Fruit fly (Drosophila melanogaster): ENCODE measurements around the gene GstD11.

GstD11 gene

DNA sequence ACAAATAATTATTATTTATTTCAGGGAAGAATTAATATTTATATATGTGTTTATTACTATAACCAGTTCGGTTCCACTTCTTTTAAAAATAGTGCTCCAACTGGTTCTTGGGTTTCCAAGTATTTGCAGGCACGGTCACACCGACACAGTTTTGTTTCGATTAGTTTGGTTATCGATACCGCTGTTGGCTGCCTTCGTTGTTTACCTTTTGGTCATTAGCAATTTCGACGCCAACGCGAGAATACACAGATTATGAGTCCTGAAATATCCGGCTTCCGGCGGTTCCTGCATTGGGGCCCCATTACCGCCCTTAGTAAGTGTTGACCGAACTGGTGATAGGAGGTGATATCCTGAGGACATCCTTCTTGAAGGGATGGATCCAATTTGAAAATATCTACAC is 25.0 kb downstream of the GstD11 start, which contains the start of gene CG5196:
CG5196 (plus strand) TSS at position 157 of the 400 bp plus-strand sequence.
- TF ChIP-seq HLH106 (tag; optimal IDR thresholded peaks at IDR 0.05), result peak; percentile 7
- peak; percentile 22 for TF ChIP-seq Sp1 (GFP tag; optimal IDR thresholded peaks at IDR 0.05)
- TF ChIP-seq fru (GFP tag; optimal IDR thresholded peaks at IDR 0.05), result peak; percentile 17
- no peak for TF ChIP-seq psq (GFP tag; optimal IDR thresholded peaks at IDR 0.05)
- no peak for TF ChIP-seq Rel (GFP tag; optimal IDR thresholded peaks at IDR 0.05)
- peak; percentile 27 for TF ChIP-seq Rel (tag; optimal IDR thresholded peaks at IDR 0.05)
- no peak for TF ChIP-seq h (GFP tag; optimal IDR thresholded peaks at IDR 0.05)

DNA sequence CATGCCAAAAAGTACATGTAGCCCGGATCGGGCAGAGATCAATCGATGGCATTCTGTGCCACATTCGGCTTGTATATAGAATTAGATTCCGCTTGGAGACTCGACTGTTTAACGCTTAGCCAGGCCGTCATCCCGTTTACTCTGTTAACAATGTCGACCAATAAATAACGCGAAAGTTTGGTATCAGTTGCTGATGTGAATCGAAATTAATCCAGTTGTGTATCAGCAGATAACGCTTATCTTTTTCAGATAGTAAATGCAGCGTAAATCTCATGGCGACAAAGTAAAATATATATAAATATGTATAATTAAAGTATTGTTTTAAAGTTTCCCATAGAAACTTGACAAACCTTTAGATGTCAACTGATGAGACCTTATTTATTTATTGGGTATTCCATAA is 28.3 kb downstream of the GstD11 start:
- no peak for TF ChIP-seq CG9705 (GFP tag; optimal IDR thresholded peaks at IDR 0.05)
- no peak for TF ChIP-seq tai (GFP tag; optimal IDR thresholded peaks at IDR 0.05)
- no peak for TF ChIP-seq OdsH (GFP tag; optimal IDR thresholded peaks at IDR 0.05)
- TF ChIP-seq CrebA (GFP tag; optimal IDR thresholded peaks at IDR 0.05; ENCODE audit: borderline replicate concordance), result no peak
- no peak for TF ChIP-seq N (GFP tag; optimal IDR thresholded peaks at IDR 0.05)
- no peak for TF ChIP-seq Sp1 (GFP tag; optimal IDR thresholded peaks at IDR 0.05)
- no peak for TF ChIP-seq Hnf4 (GFP tag; optimal IDR thresholded peaks at IDR 0.05)
- no peak for TF ChIP-seq CG32264 (GFP tag; optimal IDR thresholded peaks at IDR 0.05)
- TF ChIP-seq Dfd (GFP tag; optimal IDR thresholded peaks at IDR 0.05), result no peak
- no peak for TF ChIP-seq woc (GFP tag; optimal IDR thresholded peaks at IDR 0.05)
- no peak for TF ChIP-seq usp (GFP tag; optimal IDR thresholded peaks at IDR 0.05)
- TF ChIP-seq rgr (GFP tag; optimal IDR thresholded peaks at IDR 0.05), result no peak
- no peak for TF ChIP-seq Hr78 (GFP tag; optimal IDR thresholded peaks at IDR 0.05)
- TF ChIP-seq Abd-B (GFP tag; optimal IDR thresholded peaks at IDR 0.05), result no peak
- no peak for TF ChIP-seq Jra (GFP tag; optimal IDR thresholded peaks at IDR 0.05)

DNA sequence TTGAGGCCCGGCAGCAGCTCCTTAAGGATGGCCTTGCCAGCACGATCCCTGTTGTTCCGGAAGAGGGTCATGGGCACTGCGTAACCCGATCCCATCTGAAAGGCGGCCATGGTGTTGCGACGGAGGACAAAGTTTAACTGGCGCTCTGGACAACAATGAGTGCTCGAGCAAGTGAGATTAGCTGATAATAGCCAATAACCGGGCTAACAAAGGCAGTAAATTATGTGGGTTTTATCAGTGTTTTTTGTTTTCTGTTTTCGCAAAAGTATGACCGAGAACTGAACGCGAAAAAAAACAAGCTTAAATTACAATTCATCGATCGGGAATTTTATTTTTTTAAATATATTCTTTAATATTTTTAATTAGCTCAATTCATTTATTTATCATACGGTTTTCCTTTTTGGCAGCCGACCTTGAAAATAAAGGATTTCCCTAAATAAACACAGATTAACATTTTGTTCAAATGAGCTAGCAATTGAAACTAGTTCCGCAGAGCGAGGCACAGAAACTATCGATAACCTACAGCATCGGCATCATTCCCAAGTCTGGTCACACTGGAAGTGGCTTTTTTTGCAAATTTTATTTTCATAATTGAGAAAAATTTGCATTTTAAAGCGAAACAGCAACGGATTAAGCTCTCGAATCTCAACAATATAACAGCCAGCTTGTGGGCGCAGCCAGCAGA is 30.3 kb downstream of the GstD11 start, which contains the start of the genes Dip-C and pps:
Dip-C (minus strand) TSS at position 486 of the 685 bp plus-strand sequence.
pps (plus strand) TSS at position 555 of the 685 bp plus-strand sequence.
- TF ChIP-seq Rel (GFP tag; optimal IDR thresholded peaks at IDR 0.05), result no peak
- TF ChIP-seq Rel (tag; optimal IDR thresholded peaks at IDR 0.05), result peak; percentile 83
- TF ChIP-seq psq (GFP tag; optimal IDR thresholded peaks at IDR 0.05), result peak; percentile 4
- TF ChIP-seq Sp1 (GFP tag; optimal IDR thresholded peaks at IDR 0.05), result peak; percentile 26
- no peak for TF ChIP-seq ey (GFP tag; optimal IDR thresholded peaks at IDR 0.05)

DNA sequence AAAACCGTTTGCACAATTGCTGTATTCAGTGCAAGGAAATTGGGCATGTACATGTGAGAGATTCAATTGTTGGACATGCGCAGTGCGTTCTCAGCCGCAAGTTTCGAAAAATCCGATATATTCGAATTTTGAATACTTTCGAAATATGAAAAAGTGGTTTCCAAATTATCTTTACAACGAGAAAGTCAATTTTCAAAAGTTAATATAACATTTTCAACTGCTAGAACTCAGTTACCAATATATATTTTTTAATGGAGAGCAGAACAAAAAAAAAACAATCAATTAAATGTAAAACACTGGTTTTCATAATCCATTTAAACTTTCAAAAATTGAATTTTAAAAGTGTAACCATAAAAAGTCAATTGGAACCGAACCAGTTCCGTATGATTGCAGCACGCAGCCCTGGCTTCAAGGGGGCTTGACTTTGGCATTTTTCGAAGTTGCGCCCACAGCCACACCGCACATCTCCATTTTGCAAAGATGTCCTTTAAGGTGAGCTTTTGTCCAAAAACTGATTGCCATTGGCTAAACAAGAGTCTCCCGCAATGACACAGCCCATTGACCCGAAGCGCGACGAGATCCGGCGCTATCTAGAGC is 39.3 kb downstream of the GstD11 start, which contains the start of the genes Scgbeta and CG17202:
Scgbeta (minus strand) TSS at position 51 of the 597 bp plus-strand sequence.
CG17202 (plus strand) TSS at position 390 of the 597 bp plus-strand sequence.
- TF ChIP-seq dl (GFP tag; optimal IDR thresholded peaks at IDR 0.05; ENCODE audit: insufficient read depth in 1 of 2, partially characterized antibody in 2 of 2) (no peak), fru (GFP tag; optimal IDR thresholded peaks at IDR 0.05) (no peak), Hr83 (GFP tag; optimal IDR thresholded peaks at IDR 0.05; ENCODE audit: poor library complexity, severe bottlenecking) (peak; percentile 56)

DNA sequence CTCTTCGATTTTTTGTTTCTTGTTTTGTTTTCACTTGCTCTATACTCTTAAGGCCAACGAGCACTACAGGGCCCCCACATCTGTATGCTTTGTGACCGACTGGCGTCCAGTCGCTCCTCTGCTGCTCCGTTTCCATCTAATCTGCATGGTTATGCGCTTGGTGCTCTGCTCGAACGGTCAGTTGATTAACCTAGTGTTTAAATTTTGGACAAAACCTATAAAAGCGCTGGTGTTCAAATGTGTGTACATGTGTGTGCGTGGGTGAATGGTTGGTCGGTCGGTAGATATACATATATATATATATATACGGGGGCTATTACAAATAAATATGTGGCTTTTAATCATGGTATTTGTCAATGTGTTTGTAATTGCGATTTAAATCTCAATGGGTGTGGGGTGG is 40.9 kb downstream of the GstD11 start:
- TF ChIP-seq rgr (GFP tag; optimal IDR thresholded peaks at IDR 0.05) (peak; percentile 97), CrebA (GFP tag; optimal IDR thresholded peaks at IDR 0.05; ENCODE audit: borderline replicate concordance) (no peak)

DNA sequence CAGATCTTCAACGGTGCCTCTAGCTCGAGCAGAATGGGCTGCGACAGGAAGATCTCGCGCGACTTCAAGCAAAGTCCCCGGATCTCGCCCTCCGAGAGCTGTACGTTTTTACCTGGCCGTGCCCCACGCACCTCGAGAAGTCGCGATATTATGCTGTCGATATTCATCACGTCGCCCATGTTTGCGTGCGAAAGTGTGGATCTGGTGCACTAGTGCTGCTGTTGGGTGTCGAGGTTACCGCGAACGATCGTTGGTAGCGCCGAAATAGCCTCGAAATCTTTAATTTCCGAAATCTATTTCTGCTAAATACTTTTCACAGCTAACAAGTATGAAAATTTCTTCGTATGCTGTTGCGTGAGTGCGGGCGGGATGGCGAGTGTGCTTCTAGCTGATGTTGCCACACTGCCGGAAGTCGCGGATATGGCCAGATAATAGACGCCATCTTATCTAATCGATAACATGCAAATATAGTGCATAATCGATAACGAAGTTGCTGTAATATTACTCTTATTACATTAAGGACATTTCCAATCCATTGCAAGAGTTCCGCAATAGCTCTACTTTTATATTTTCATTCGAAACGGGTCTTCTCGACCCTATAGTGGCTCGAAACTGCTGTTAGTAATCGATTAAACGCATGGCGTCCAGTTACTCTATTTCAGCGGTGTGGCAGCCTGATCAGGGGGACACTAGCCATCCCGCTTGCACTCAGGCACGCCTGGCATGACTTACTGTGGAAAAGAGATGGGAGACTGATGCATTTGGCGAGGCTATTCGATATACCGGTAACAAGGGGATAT is 42.6 kb downstream of the GstD11 start, which contains the start of gene Pp1-87B:
Pp1-87B (minus strand) TSS at position 408 of the 800 bp plus-strand sequence.
- no peak for TF ChIP-seq N (GFP tag; optimal IDR thresholded peaks at IDR 0.05)
- no peak for TF ChIP-seq Vsx2 (GFP tag; optimal IDR thresholded peaks at IDR 0.05; ENCODE audit: partially characterized antibody)
- TF ChIP-seq foxo (GFP tag; optimal IDR thresholded peaks at IDR 0.05), result no peak
- no peak for TF ChIP-seq jim (GFP tag; optimal IDR thresholded peaks at IDR 0.05)
- peak; percentile 6 for TF ChIP-seq psq (GFP tag; optimal IDR thresholded peaks at IDR 0.05)
- peak; percentile 83 for TF ChIP-seq Myc (optimal IDR thresholded peaks at IDR 0.05)
- no peak for TF ChIP-seq Rel (GFP tag; optimal IDR thresholded peaks at IDR 0.05)
- TF ChIP-seq Rel (tag; optimal IDR thresholded peaks at IDR 0.05), result peak; percentile 28
- no peak for TF ChIP-seq CrebA (GFP tag; optimal IDR thresholded peaks at IDR 0.05; ENCODE audit: borderline replicate concordance)
- no peak for TF ChIP-seq Mio (GFP tag; optimal IDR thresholded peaks at IDR 0.05)
- TF ChIP-seq brk (GFP tag; optimal IDR thresholded peaks at IDR 0.05), result no peak
- TF ChIP-seq Dif (GFP tag; optimal IDR thresholded peaks at IDR 0.05; ENCODE audit: partially characterized antibody), result no peak
- TF ChIP-seq rgr (GFP tag; optimal IDR thresholded peaks at IDR 0.05), result no peak
- peak; percentile 4 for TF ChIP-seq ey (GFP tag; optimal IDR thresholded peaks at IDR 0.05)
- no peak for TF ChIP-seq pan (optimal IDR thresholded peaks at IDR 0.05)
- no peak for TF ChIP-seq dl (GFP tag; optimal IDR thresholded peaks at IDR 0.05; ENCODE audit: insufficient read depth in 1 of 2, partially characterized antibody in 2 of 2)
- no peak for TF ChIP-seq tai (GFP tag; optimal IDR thresholded peaks at IDR 0.05)
- TF ChIP-seq usp (GFP tag; optimal IDR thresholded peaks at IDR 0.05), result no peak
- peak; percentile 24 for TF ChIP-seq HLH106 (tag; optimal IDR thresholded peaks at IDR 0.05)
- no peak for TF ChIP-seq Hr78 (GFP tag; optimal IDR thresholded peaks at IDR 0.05)
- no peak for TF ChIP-seq dsf (GFP tag; optimal IDR thresholded peaks at IDR 0.05; ENCODE audit: borderline replicate concordance)
- TF ChIP-seq sv (GFP tag; optimal IDR thresholded peaks at IDR 0.05), result no peak
- TF ChIP-seq Hr83 (GFP tag; optimal IDR thresholded peaks at IDR 0.05; ENCODE audit: poor library complexity, severe bottlenecking), result no peak
- TF ChIP-seq Hnf4 (GFP tag; optimal IDR thresholded peaks at IDR 0.05), result no peak

All from whole organism, wandering third instar larva.